8 worm cellular contexts compared by ENCODE assay signal in genomic region chrIV:11582450-11583166, ce11.
TF ChIP-seq lines count a peak whose summit lies in the region.

No protein-coding gene starts in this region.

TF ChIP-seq in whole organism, L1 larva, 84 proteins besides CTCF, POLR2A, EP300 and RAD21:
- TF ChIP-seq F16B12.6 (tag; optimal IDR thresholded peaks at IDR 0.05; lab: Kevin White, UChicago) (no peak), nhr-237 (tag; optimal IDR thresholded peaks at IDR 0.05; lab: Kevin White, UChicago) (no peak), unc-98 (GFP tag; IDR thresholded peaks at IDR 0.05; lab: Robert Waterston, UW) (no peak), efl-1 (optimal IDR thresholded peaks at IDR 0.05; lab: Kevin White, UChicago) (no peak), efl-1 (GFP tag; optimal IDR thresholded peaks at IDR 0.05 in 1 of 2; lab: Kevin White, UChicago) (peak in 1 of 2 experiments; percentile 78), mep-1 (tag; optimal IDR thresholded peaks at IDR 0.05; lab: Kevin White, UChicago) (no peak), ceh-88 (GFP tag; IDR thresholded peaks at IDR 0.05; lab: Robert Waterston, UW) (no peak), blmp-1 (tag; optimal IDR thresholded peaks at IDR 0.05; lab: Kevin White, UChicago) (no peak), nhr-19 (GFP tag; conservative IDR thresholded peaks at IDR 0.05; lab: Robert Waterston, UW) (no peak), elt-2 (tag; optimal IDR thresholded peaks at IDR 0.05; lab: Kevin White, UChicago) (peak; percentile 44), nhr-85 (tag; lab: Kevin White, UChicago) (no peak), lin-14 (GFP tag; optimal IDR thresholded peaks at IDR 0.05; lab: Kevin White, UChicago) (peak; percentile 0)

TF ChIP-seq in whole organism, L2 larva, 48 proteins besides CTCF, POLR2A, EP300 and RAD21:
- TF ChIP-seq crh-2 (tag; optimal IDR thresholded peaks at IDR 0.05; lab: Kevin White, UChicago) (peak; percentile 7), elt-3 (tag; optimal IDR thresholded peaks at IDR 0.05; lab: Kevin White, UChicago) (no peak), fos-1 (tag; optimal IDR thresholded peaks at IDR 0.05; lab: Kevin White, UChicago) (peak; percentile 31)

TF ChIP-seq in whole organism, L3 larva, 47 proteins besides CTCF, POLR2A, EP300 and RAD21:
- TF ChIP-seq pqm-1 (tag; optimal IDR thresholded peaks at IDR 0.05; lab: Kevin White, UChicago) (peak; percentile 77), pha-4 (tag; optimal IDR thresholded peaks at IDR 0.05; lab: Kevin White, UChicago) (peak; percentile 19), elt-2 (tag; optimal IDR thresholded peaks at IDR 0.05; lab: Kevin White, UChicago) (peak; percentile 69), nhr-23 (tag; optimal IDR thresholded peaks at IDR 0.05; lab: Kevin White, UChicago) (no peak), ztf-4 (tag; optimal IDR thresholded peaks at IDR 0.05; lab: Kevin White, UChicago) (no peak)

TF ChIP-seq in whole organism, L4 larva, 104 proteins besides CTCF, POLR2A, EP300 and RAD21:
- TF ChIP-seq nhr-28 (tag; optimal IDR thresholded peaks at IDR 0.05; lab: Kevin White, UChicago): peak; percentile 58
- peak; percentile 84 for TF ChIP-seq set-16 (GFP tag; IDR thresholded peaks at IDR 0.05; lab: Robert Waterston, UW)
- peak; percentile 41 for TF ChIP-seq dve-1 (tag; optimal IDR thresholded peaks at IDR 0.05; lab: Kevin White, UChicago; ENCODE audit: insufficient read depth)
- TF ChIP-seq pqm-1 (tag; optimal IDR thresholded peaks at IDR 0.05; lab: Kevin White, UChicago): peak; percentile 78
- TF ChIP-seq php-3 (GFP tag; IDR thresholded peaks at IDR 0.05; lab: Robert Waterston, UW): no peak
- TF ChIP-seq aha-1 (tag; lab: Kevin White, UChicago): peak; percentile 12
- TF ChIP-seq daf-16 (GFP tag; optimal IDR thresholded peaks at IDR 0.05; lab: Kevin White, UChicago): peak in 1 of 2 experiments; percentile 2
- peak; percentile 68 for TF ChIP-seq daf-16 (tag; optimal IDR thresholded peaks at IDR 0.05; lab: Kevin White, UChicago)
- TF ChIP-seq Y75B8A.6 (GFP tag; IDR thresholded peaks at IDR 0.05; lab: Robert Waterston, UW): no peak
- no peak for TF ChIP-seq dmd-8 (GFP tag; IDR thresholded peaks at IDR 0.05; lab: Robert Waterston, UW)
- peak; percentile 9 for TF ChIP-seq hlh-11 (tag; optimal IDR thresholded peaks at IDR 0.05; lab: Kevin White, UChicago)
- 0 out of 2 replicates have a peak, but pooled peaks have one; percentile 24 for TF ChIP-seq egl-43 (GFP tag; IDR thresholded peaks at IDR 0.05; lab: Robert Waterston, UW)

TF ChIP-seq in whole organism, early embryonic, 17 proteins besides CTCF, POLR2A, EP300 and RAD21:
- TF ChIP-seq sea-1 (GFP tag; conservative IDR thresholded peaks at IDR 0.05; lab: Robert Waterston, UW) (no peak), ceh-13 (GFP tag; optimal IDR thresholded peaks at IDR 0.05; lab: Kevin White, UChicago) (no peak), hmbx-1 (tag; optimal IDR thresholded peaks at IDR 0.05; lab: Kevin White, UChicago) (no peak), aly-1 (tag; optimal IDR thresholded peaks at IDR 0.05; lab: Kevin White, UChicago) (no peak), tra-4 (tag; optimal IDR thresholded peaks at IDR 0.05; lab: Kevin White, UChicago) (no peak), ceh-36 (tag; optimal IDR thresholded peaks at IDR 0.05; lab: Kevin White, UChicago) (no peak), ets-7 (tag; optimal IDR thresholded peaks at IDR 0.05; lab: Kevin White, UChicago) (no peak), ama-1 (optimal IDR thresholded peaks at IDR 0.05; lab: Kevin White, UChicago) (no peak), F13C5.2 (tag; optimal IDR thresholded peaks at IDR 0.05; lab: Kevin White, UChicago) (no peak), scrt-1 (GFP tag; IDR thresholded peaks at IDR 0.05; lab: Robert Waterston, UW) (no peak), hnd-1 (tag; optimal IDR thresholded peaks at IDR 0.05; lab: Kevin White, UChicago) (no peak), tbx-37 (GFP tag; conservative IDR thresholded peaks at IDR 0.05; lab: Robert Waterston, UW) (no peak), flt-1 (GFP tag; IDR thresholded peaks at IDR 0.05; lab: Robert Waterston, UW) (no peak), hmg-4 (GFP tag; optimal IDR thresholded peaks at IDR 0.05; lab: Kevin White, UChicago) (peak; percentile 16), pes-1 (GFP tag; IDR thresholded peaks at IDR 0.05; lab: Robert Waterston, UW) (peak; percentile 22; the same call in 1 of the 2 replicates), tbx-11 (GFP tag; IDR thresholded peaks at IDR 0.05; lab: Robert Waterston, UW) (no peak), B0310.2 (tag; optimal IDR thresholded peaks at IDR 0.05; lab: Kevin White, UChicago) (no peak)

TF ChIP-seq in whole organism, late embryonic, 69 proteins besides CTCF, POLR2A, EP300 and RAD21:
- no peak for TF ChIP-seq fkh-6 (tag; optimal IDR thresholded peaks at IDR 0.05; lab: Kevin White, UChicago)
- TF ChIP-seq elt-2 (tag; optimal IDR thresholded peaks at IDR 0.05; lab: Kevin White, UChicago): peak; percentile 75
- no peak for TF ChIP-seq ama-1 (optimal IDR thresholded peaks at IDR 0.05; lab: Kevin White, UChicago)
- no peak for TF ChIP-seq ahr-1 (tag; optimal IDR thresholded peaks at IDR 0.05; lab: Kevin White, UChicago)
- peak; percentile 25 for TF ChIP-seq ceh-31 (tag; optimal IDR thresholded peaks at IDR 0.05; lab: Kevin White, UChicago)

TF ChIP-seq in whole organism, midembryonic, 9 proteins besides CTCF, POLR2A, EP300 and RAD21:
- peak; percentile 50; the same call in 1 of the 2 replicates for TF ChIP-seq flt-1 (GFP tag; IDR thresholded peaks at IDR 0.05; lab: Robert Waterston, UW)
- no peak for TF ChIP-seq klf-2 (GFP tag; conservative IDR thresholded peaks at IDR 0.05; lab: Robert Waterston, UW)
- TF ChIP-seq tab-1 (GFP tag; IDR thresholded peaks at IDR 0.05; lab: Robert Waterston, UW): peak; percentile 58; the same call in 1 of the 2 replicates

TF ChIP-seq in whole organism, young adult, 124 proteins besides CTCF, POLR2A, EP300 and RAD21:
- TF ChIP-seq F23B12.7 (tag; optimal IDR thresholded peaks at IDR 0.05; lab: Kevin White, UChicago; ENCODE audit: insufficient read depth) (no peak), egrh-3 (GFP tag; IDR thresholded peaks at IDR 0.05; lab: Robert Waterston, UW) (peak; percentile 49; the same call in 1 of the 2 replicates), zfh-2 (GFP tag; conservative IDR thresholded peaks at IDR 0.05; lab: Robert Waterston, UW) (peak; percentile 84), nhr-80 (tag; optimal IDR thresholded peaks at IDR 0.05; lab: Kevin White, UChicago) (peak; percentile 6), sdz-38 (tag; optimal IDR thresholded peaks at IDR 0.05; lab: Kevin White, UChicago) (no peak), B0019.2 (GFP tag; conservative IDR thresholded peaks at IDR 0.05; lab: Robert Waterston, UW) (no peak), ama-1 (optimal IDR thresholded peaks at IDR 0.05; lab: Kevin White, UChicago) (no peak), ama-1 (GFP tag; optimal IDR thresholded peaks at IDR 0.05; lab: Kevin White, UChicago) (no peak)
